Worm (Caenorhabditis elegans) whole organism, mixed stage, embryonic: Measurements from ENCODE around the gene tra-2.

Source experiments
- M03D4.4 ChIP-seq: sonication (generic microtip); optimal IDR thresholded peaks from 2 replicates; lab custom pipeline; 2017; ENCODE audit warnings: mild to moderate bottlenecking, missing genetic modification characterization, missing compliant biosample characterization
- bed-3 ChIP-seq: fragments of 200-800 bp; sonication (Bioruptor generic); optimal IDR thresholded peaks from 3 replicates; lab custom pipeline; 2018; ENCODE audit warnings: mild to moderate bottlenecking, missing genetic modification characterization, moderate library complexity, missing compliant biosample characterization
- blmp-1 ChIP-seq: fragments of 150-350 bp; optimal IDR thresholded peaks from 2 replicates; lab custom pipeline; 2014; ENCODE audit warnings: missing biosample characterization, missing genetic modification characterization
- ceh-39 ChIP-seq: fragments of 150-350 bp; optimal IDR thresholded peaks from 2 replicates; lab custom pipeline; 2014; ENCODE audit warnings: missing biosample characterization, missing genetic modification characterization
- ceh-43 ChIP-seq: fragments of 200-800 bp; sonication (Bioruptor generic); optimal IDR thresholded peaks from 2 replicates; lab custom pipeline; 2018; ENCODE audit warnings: mild to moderate bottlenecking, missing genetic modification characterization, moderate library complexity, missing compliant biosample characterization
- ceh-83 ChIP-seq: fragments of 200-800 bp; sonication (Bioruptor generic); optimal IDR thresholded peaks from 2 replicates; lab custom pipeline; 2018; ENCODE audit warnings: mild to moderate bottlenecking, missing genetic modification characterization, missing compliant biosample characterization
- ces-1 ChIP-seq: fragments of 150-350 bp; optimal IDR thresholded peaks from 2 replicates; lab custom pipeline; 2014; ENCODE audit warnings: missing biosample characterization, missing genetic modification reagents, missing genetic modification characterization
- cnd-1 ChIP-seq: fragments of 200-800 bp; sonication (Bioruptor generic); optimal IDR thresholded peaks from 2 replicates; lab custom pipeline; 2018; ENCODE audit warnings: mild to moderate bottlenecking, missing genetic modification characterization, missing compliant biosample characterization
- drap-1 ChIP-seq: fragments of 200-800 bp; sonication (Bioruptor generic); optimal IDR thresholded peaks from 3 replicates; lab custom pipeline; 2018; ENCODE audit warnings: mild to moderate bottlenecking, missing genetic modification characterization, missing compliant biosample characterization
- elt-1 ChIP-seq: sonication (generic microtip); optimal IDR thresholded peaks from 2 replicates; lab custom pipeline; 2017; ENCODE audit warnings: missing genetic modification characterization, mild to moderate bottlenecking, missing compliant biosample characterization, antibody characterized with exemption, moderate library complexity, borderline replicate concordance; ENCODE audit not compliant: insufficient read depth
- elt-3 ChIP-seq: fragments of 150-350 bp; optimal IDR thresholded peaks from 2 replicates; lab custom pipeline; 2014; ENCODE audit warnings: missing biosample characterization, missing genetic modification characterization
- flh-1 ChIP-seq: fragments of 200-800 bp; sonication (Bioruptor generic); optimal IDR thresholded peaks from 2 replicates; lab custom pipeline; 2018; ENCODE audit warnings: mild to moderate bottlenecking, missing genetic modification characterization, moderate library complexity, missing compliant biosample characterization
- ham-2 ChIP-seq: fragments of 200-800 bp; sonication (Bioruptor generic); optimal IDR thresholded peaks from 2 replicates; lab custom pipeline; 2018; ENCODE audit warnings: mild to moderate bottlenecking, missing genetic modification characterization, missing compliant biosample characterization
- hlh-1 ChIP-seq: fragments of 150-350 bp; optimal IDR thresholded peaks from 2 replicates; lab custom pipeline; 2014; ENCODE audit warnings: missing biosample characterization, missing genetic modification reagents, missing genetic modification characterization
- lin-13 ChIP-seq: fragments of 150-350 bp; optimal IDR thresholded peaks from 2 replicates; lab custom pipeline; 2014; ENCODE audit warnings: missing biosample characterization, missing genetic modification characterization
- lin-32 ChIP-seq: fragments of 200-800 bp; sonication (Bioruptor generic); optimal IDR thresholded peaks from 2 replicates; lab custom pipeline; 2018; ENCODE audit warnings: mild to moderate bottlenecking, missing genetic modification characterization, missing compliant biosample characterization
- lsy-2 ChIP-seq: fragments of 150-350 bp; optimal IDR thresholded peaks from 2 replicates; lab custom pipeline; 2014; ENCODE audit warnings: missing biosample characterization, missing genetic modification characterization
- mab-5 ChIP-seq: fragments of 150-350 bp; optimal IDR thresholded peaks from 2 replicates; lab custom pipeline; 2014; ENCODE audit warnings: missing biosample characterization, missing genetic modification characterization
- mep-1 ChIP-seq: fragments of 150-350 bp; optimal IDR thresholded peaks from 2 replicates; lab custom pipeline; 2017; ENCODE audit warnings: missing biosample characterization, missing genetic modification reagents, missing genetic modification characterization, inconsistent platforms
- mls-2 ChIP-seq: sonication (generic microtip); optimal IDR thresholded peaks from 2 replicates; lab custom pipeline; 2016; ENCODE audit warnings: mild to moderate bottlenecking, missing genetic modification characterization, moderate library complexity, missing compliant biosample characterization
- nhr-12 ChIP-seq: fragments of 150-350 bp; optimal IDR thresholded peaks from 2 replicates; lab custom pipeline; 2014; ENCODE audit warnings: missing biosample characterization, missing genetic modification characterization
- nhr-2 ChIP-seq: fragments of 150-350 bp; optimal IDR thresholded peaks from 2 replicates; lab custom pipeline; 2014; ENCODE audit warnings: missing biosample characterization, missing genetic modification characterization
- nhr-237 ChIP-seq: fragments of 150-350 bp; optimal IDR thresholded peaks from 2 replicates; lab custom pipeline; 2014; ENCODE audit warnings: missing biosample characterization, missing genetic modification characterization
- nhr-28 ChIP-seq: fragments of 150-350 bp; optimal IDR thresholded peaks from 2 replicates; lab custom pipeline; 2014; ENCODE audit warnings: missing biosample characterization, missing genetic modification characterization
- nhr-76 ChIP-seq: sonication (generic microtip); optimal IDR thresholded peaks from 2 replicates; lab custom pipeline; 2017; ENCODE audit warnings: missing biosample characterization, missing genetic modification characterization
- pha-4 ChIP-seq: fragments of 150-350 bp; optimal IDR thresholded peaks from 2 replicates; lab custom pipeline; 2018; ENCODE audit warnings: missing biosample characterization, missing genetic modification reagents, missing genetic modification characterization
- sem-2 ChIP-seq: fragments of 200-800 bp; sonication (Bioruptor generic); optimal IDR thresholded peaks from 2 replicates; lab custom pipeline; 2018; ENCODE audit warnings: mild to moderate bottlenecking, missing genetic modification characterization, missing compliant biosample characterization
- snpc-4 ChIP-seq: fragments of 150-350 bp; optimal IDR thresholded peaks from 2 replicates; lab custom pipeline; 2014; ENCODE audit warnings: missing biosample characterization, missing genetic modification characterization
- sptf-1 ChIP-seq: sonication (generic microtip); optimal IDR thresholded peaks from 2 replicates; lab custom pipeline; 2017; ENCODE audit warnings: mild to moderate bottlenecking, missing genetic modification characterization, moderate library complexity, missing compliant biosample characterization
- tbx-8 ChIP-seq: fragments of 200-800 bp; sonication (Bioruptor generic); optimal IDR thresholded peaks from 2 replicates; lab custom pipeline; 2018; ENCODE audit warnings: mild to moderate bottlenecking, missing genetic modification characterization, moderate library complexity, missing compliant biosample characterization
- unc-120 ChIP-seq: sonication (generic microtip); optimal IDR thresholded peaks from 2 replicates; lab custom pipeline; 2017; ENCODE audit warnings: missing genetic modification characterization, missing compliant biosample characterization; ENCODE audit not compliant: poor library complexity, severe bottlenecking
- unc-39 ChIP-seq: fragments of 150-350 bp; optimal IDR thresholded peaks from 2 replicates; lab custom pipeline; 2014; ENCODE audit warnings: missing biosample characterization, missing genetic modification characterization
- unc-62 ChIP-seq: fragments of 150-350 bp; optimal IDR thresholded peaks from 2 replicates; lab custom pipeline; 2014; ENCODE audit warnings: missing biosample characterization, missing genetic modification reagents, missing genetic modification characterization
- zip-8 ChIP-seq: fragments of 150-350 bp; optimal IDR thresholded peaks from 2 replicates; lab custom pipeline; 2014; ENCODE audit warnings: missing biosample characterization, missing genetic modification characterization
- ztf-11 ChIP-seq: fragments of 150-350 bp; optimal IDR thresholded peaks from 2 replicates; lab custom pipeline; 2014; ENCODE audit warnings: missing biosample characterization, missing genetic modification characterization

The tra-2 gene

DNA sequence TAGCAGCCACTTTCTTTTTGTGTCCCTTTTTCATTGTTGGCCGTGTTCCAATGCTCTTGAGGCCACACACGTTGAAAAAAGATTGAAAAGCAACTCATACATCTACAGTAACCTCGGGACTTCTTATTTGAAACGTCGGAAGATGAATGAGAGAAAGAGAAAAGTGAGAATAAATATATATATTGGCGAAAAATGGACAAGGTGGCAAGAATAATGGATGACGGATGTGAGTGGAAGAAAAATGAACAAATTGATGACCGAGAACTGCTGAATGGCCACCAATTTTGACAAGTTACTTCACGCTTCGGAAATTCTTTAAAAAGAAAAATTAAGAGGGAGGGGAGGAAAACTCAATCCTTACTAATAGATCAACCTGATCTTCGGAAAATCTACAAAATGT lies 7.3 kb downstream of the tra-2 start:
- TF ChIP-seq mab-5 (tag; lab: Kevin White, UChicago) (no peak), ceh-43 (GFP tag; lab: Kevin White, UChicago) (no peak), nhr-28 (no peak), bed-3 (GFP tag; lab: Kevin White, UChicago) (no peak), elt-3 (tag; lab: Kevin White, UChicago) (no peak), lsy-2 (no peak), cnd-1 (tag; lab: Kevin White, UChicago) (no peak), tbx-8 (GFP tag; lab: Kevin White, UChicago) (no peak), ham-2 (no peak), nhr-2 (tag; lab: Kevin White, UChicago) (no peak), sptf-1 (tag; lab: Kevin White, UChicago) (no peak)

DNA sequence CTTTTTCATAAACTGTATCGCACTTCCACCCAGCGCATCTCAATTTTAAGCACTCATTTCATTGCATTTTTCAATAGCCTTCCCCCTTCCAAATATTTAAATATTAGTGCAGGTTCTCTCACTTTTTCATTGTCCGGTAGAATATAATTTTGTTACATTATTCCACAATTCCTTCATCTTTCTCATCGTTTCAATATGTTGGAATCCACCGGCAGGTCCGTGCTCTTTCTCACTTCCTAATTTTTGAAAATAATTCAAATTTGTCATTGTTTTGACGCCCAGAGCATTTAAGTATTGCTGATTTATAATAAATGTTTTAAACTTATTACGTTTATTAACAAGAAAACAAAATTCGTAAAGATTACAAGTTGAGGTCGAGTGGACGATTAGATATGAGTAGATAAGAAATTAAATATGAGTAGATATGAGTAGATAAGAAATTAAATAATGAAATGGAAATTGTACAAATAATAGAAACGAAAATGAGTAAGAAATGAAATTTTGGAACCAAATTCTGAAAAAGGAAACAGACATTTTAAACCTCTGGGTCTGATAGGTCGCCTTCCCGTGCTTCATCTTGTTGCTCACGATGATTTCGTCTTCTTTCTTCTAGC lies 10.3 kb downstream of the tra-2 start:
- TF ChIP-seq pha-4 (tag; lab: Kevin White, UChicago) (no peak), nhr-12 (no peak), unc-120 (tag; lab: Kevin White, UChicago) (no peak), flh-1 (GFP tag; lab: Kevin White, UChicago) (no peak), nhr-237 (tag; lab: Kevin White, UChicago) (no peak), ceh-39 (tag; lab: Kevin White, UChicago) (no peak), ztf-11 (tag; lab: Kevin White, UChicago) (no peak), elt-1 (no peak), elt-3 (tag; lab: Kevin White, UChicago) (no peak), nhr-28 (no peak), cnd-1 (tag; lab: Kevin White, UChicago) (no peak), lsy-2 (no peak), ham-2 (no peak), lin-32 (no peak)

DNA sequence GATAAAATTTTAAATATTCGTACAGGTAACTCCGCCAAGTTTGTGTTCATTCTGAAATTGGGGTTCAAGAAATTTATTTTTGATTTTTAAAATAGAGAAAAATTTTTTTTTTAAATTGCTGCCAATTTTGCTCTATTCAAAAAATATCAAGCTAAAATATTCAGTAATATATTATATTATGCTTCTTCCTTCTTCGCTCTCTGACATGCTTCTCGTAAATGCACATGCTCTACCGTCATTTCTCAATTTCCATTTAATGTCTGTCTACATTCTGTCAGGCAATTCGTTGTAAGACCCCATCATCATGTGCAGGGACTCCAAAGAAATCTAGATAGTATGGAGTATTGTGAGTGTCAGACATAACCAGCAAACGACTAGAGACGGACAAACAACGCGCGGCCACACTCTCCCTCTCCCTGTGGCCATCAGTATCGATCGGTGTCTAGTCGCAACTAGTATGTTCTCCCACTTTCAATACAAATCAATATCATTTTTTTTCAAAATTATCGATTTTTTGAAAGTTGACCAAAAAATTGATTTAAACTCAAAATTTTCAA lies 14.1 kb downstream of the tra-2 start, which contains the start of the genes malt-1 and ceh-38:
Gene malt-1, minus strand, starts transcription at position 51 of the 557 bp plus-strand sequence.
Gene ceh-38, plus strand, starts transcription at position 277 of the 557 bp plus-strand sequence.
- TF ChIP-seq hlh-1 (tag; lab: Kevin White, UChicago) (peak; percentile 77), ham-2 (no peak), blmp-1 (tag; lab: Kevin White, UChicago) (no peak), elt-1 (no peak), sptf-1 (tag; lab: Kevin White, UChicago) (peak; percentile 66), mab-5 (tag; lab: Kevin White, UChicago) (peak; percentile 87), nhr-2 (tag; lab: Kevin White, UChicago) (peak; percentile 44), M03D4.4 (tag; lab: Kevin White, UChicago) (peak; percentile 4), ceh-39 (tag; lab: Kevin White, UChicago) (peak; percentile 95), zip-8 (tag; lab: Kevin White, UChicago) (no peak), unc-120 (tag; lab: Kevin White, UChicago) (peak; percentile 86), lsy-2 (peak; percentile 90), ceh-83 (GFP tag; lab: Kevin White, UChicago) (peak; percentile 34), ces-1 (peak; percentile 92), elt-3 (tag; lab: Kevin White, UChicago) (no peak), mls-2 (tag; lab: Kevin White, UChicago) (peak; percentile 61), lin-13 (tag; lab: Kevin White, UChicago) (peak; percentile 37), drap-1 (peak; percentile 66), sem-2 (GFP tag; lab: Kevin White, UChicago) (peak; percentile 6), unc-62 (GFP tag; lab: Kevin White, UChicago) (peak; percentile 90), cnd-1 (tag; lab: Kevin White, UChicago) (peak; percentile 59), bed-3 (GFP tag; lab: Kevin White, UChicago) (no peak), lin-32 (no peak), nhr-12 (peak; percentile 21), flh-1 (GFP tag; lab: Kevin White, UChicago) (no peak), nhr-237 (tag; lab: Kevin White, UChicago) (peak; percentile 93), snpc-4 (tag; lab: Kevin White, UChicago) (no peak), tbx-8 (GFP tag; lab: Kevin White, UChicago) (no peak), nhr-28 (peak; percentile 26), ceh-43 (GFP tag; lab: Kevin White, UChicago) (no peak), pha-4 (tag; lab: Kevin White, UChicago) (peak; percentile 94), ztf-11 (tag; lab: Kevin White, UChicago) (peak; percentile 31), mep-1 (tag; lab: Kevin White, UChicago) (peak; percentile 91), nhr-76 (no peak), unc-39 (tag; lab: Kevin White, UChicago) (no peak)
